Worm (Caenorhabditis elegans) whole organism, late embryonic: ENCODE results near the gene ZK1240.8.

ENCODE experiments used
- ama-1 ChIP-seq: fragments of 150-350 bp; optimal IDR thresholded peaks from 2 replicates; lab custom pipeline; 2014
- ceh-18 ChIP-seq: sonication (generic microtip); optimal IDR thresholded peaks from 2 replicates; lab custom pipeline; 2016; ENCODE audit warnings: missing genetic modification characterization, missing compliant biosample characterization
- rnt-1 ChIP-seq: sonication (generic microtip); optimal IDR thresholded peaks from 2 replicates; lab custom pipeline; 2016; ENCODE audit warnings: missing genetic modification characterization, missing compliant biosample characterization

- TF ChIP-seq rnt-1 (no peak), ceh-18 (tag; lab: Kevin White, UChicago) (no peak), ama-1 (lab: Kevin White, UChicago) (no peak)
Measured at ce11 chrII:2317883-2318357, 10.9 kb downstream of the ZK1240.8 start, which contains the start of the genes ZK1240.5 and ZK1240.9.
